Worm (Caenorhabditis elegans): ENCODE measurements around the gene srh-5.
"Not testable (repeated sequence)": the region's sequence is repeated elsewhere in the genome, so short reads cannot be mapped to it uniquely, and the experiment has no call there.

DNA sequence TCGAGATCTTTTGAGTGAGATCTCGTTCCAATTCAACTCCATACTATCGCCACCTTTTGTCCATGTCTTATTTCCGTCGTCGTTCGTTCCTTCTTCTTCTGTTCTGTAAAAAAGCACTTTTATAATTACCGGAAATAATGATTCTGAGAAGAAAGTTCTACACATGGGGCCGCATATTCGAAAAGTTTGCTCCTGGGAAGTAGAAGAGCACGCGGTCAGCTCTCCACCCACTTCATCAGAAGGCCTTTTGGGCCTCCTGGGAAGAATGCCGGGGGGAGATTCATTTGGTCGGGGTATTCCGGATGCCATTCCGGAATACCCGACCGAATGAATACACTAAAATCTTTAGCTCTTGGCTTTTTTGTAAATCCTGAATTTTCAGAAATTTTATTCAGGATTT is 7.1 kb downstream of the srh-5 start, which contains the start of gene Y46H3C.5:
- not testable (repeated sequence) for TF ChIP-seq Y75B8A.6 (GFP tag; IDR thresholded peaks at IDR 0.05); dpl-1 (GFP tag; optimal IDR thresholded peaks at IDR 0.05); R02D3.7 (tag; optimal IDR thresholded peaks at IDR 0.05); ceh-82 (tag; optimal IDR thresholded peaks at IDR 0.05); unc-62 (GFP tag; optimal IDR thresholded peaks at IDR 0.05 in 1 of 2); unc-62 (tag; optimal IDR thresholded peaks at IDR 0.05); zag-1 (tag; optimal IDR thresholded peaks at IDR 0.05); tag-97 (GFP tag; IDR thresholded peaks at IDR 0.05); aly-2 (tag; optimal IDR thresholded peaks at IDR 0.05); aha-1 (tag); dve-1 (tag; optimal IDR thresholded peaks at IDR 0.05; ENCODE audit: insufficient read depth); nhr-76 (tag; optimal IDR thresholded peaks at IDR 0.05); mes-2 (tag; optimal IDR thresholded peaks at IDR 0.05; ENCODE audit: poor library complexity, severe bottlenecking)

All from whole organism, L4 larva.